Fruit fly (Drosophila melanogaster) whole organism, embryonic: ENCODE measurements around the gene Set2.
A peak's percentile ranks its signal among the peaks of the same experiment; 100 is the strongest.

ENCODE experiments used
- ATbp ChIP-seq: fragments of 200-800 bp; sonication (Bioruptor generic); optimal IDR thresholded peaks from 2 replicates; lab custom pipeline; 2017; ENCODE audit warnings: missing biosample characterization, mild to moderate bottlenecking, missing genetic modification characterization, missing genetic modification reagents
- Adf1 ChIP-seq: fragments of 200-800 bp; sonication (Bioruptor generic); IDR thresholded peaks from 2 replicates; pipeline ENCODE4 v1.3.6; 2022; ENCODE audit warnings: missing biosample characterization, missing genetic modification characterization
- Antp ChIP-seq: fragments of 200-800 bp; sonication (Bioruptor generic); optimal IDR thresholded peaks from 3 replicates; lab custom pipeline; 2016; ENCODE audit warnings: missing biosample characterization, missing genetic modification characterization
- CG10959 ChIP-seq: fragments of 200-800 bp; sonication (Bioruptor generic); IDR thresholded peaks from 2 replicates; pipeline ENCODE4 v1.3.6; 2022; ENCODE audit warnings: missing biosample characterization, missing genetic modification characterization
- CG12219 ChIP-seq: fragments of 200-800 bp; sonication (Bioruptor generic); optimal IDR thresholded peaks from 3 replicates; lab custom pipeline; 2018; ENCODE audit warnings: missing biosample characterization, mild to moderate bottlenecking, missing genetic modification characterization
- CG1233 ChIP-seq: fragments of 200-800 bp; sonication (Bioruptor generic); optimal IDR thresholded peaks from 4 replicates; lab custom pipeline; 2018; ENCODE audit warnings: missing biosample characterization, mild to moderate bottlenecking, missing genetic modification characterization
- CG12942 ChIP-seq: fragments of 200-800 bp; sonication (Bioruptor generic); optimal IDR thresholded peaks from 3 replicates; lab custom pipeline; 2016; ENCODE audit warnings: missing biosample characterization, missing genetic modification characterization
- CG13123 ChIP-seq: fragments of 200-800 bp; sonication (Bioruptor generic); optimal IDR thresholded peaks from 2 replicates; lab custom pipeline; 2016; ENCODE audit warnings: missing biosample characterization, missing genetic modification characterization
- CG13894 ChIP-seq: fragments of 200-800 bp; sonication (Bioruptor generic); optimal IDR thresholded peaks from 3 replicates; lab custom pipeline; 2018; ENCODE audit warnings: missing biosample characterization, mild to moderate bottlenecking, missing genetic modification characterization, moderate library complexity
- CG14441 ChIP-seq: fragments of 200-800 bp; sonication (Bioruptor generic); IDR thresholded peaks from 2 replicates; pipeline ENCODE4 v1.3.6; 2022; ENCODE audit warnings: missing biosample characterization, missing genetic modification characterization
- CG14965 ChIP-seq: fragments of 200-800 bp; sonication (Bioruptor generic); optimal IDR thresholded peaks from 2 replicates; lab custom pipeline; 2016; ENCODE audit warnings: missing biosample characterization, missing genetic modification characterization, borderline replicate concordance
- CG1832 ChIP-seq: fragments of 200-800 bp; sonication (Bioruptor generic); optimal IDR thresholded peaks from 2 replicates; lab custom pipeline; 2017; ENCODE audit warnings: missing biosample characterization, mild to moderate bottlenecking, missing genetic modification characterization, inconsistent platforms
- CG18764 ChIP-seq: fragments of 200-800 bp; sonication (Bioruptor generic); optimal IDR thresholded peaks from 3 replicates; lab custom pipeline; 2016; ENCODE audit warnings: missing biosample characterization, missing genetic modification characterization
- CG2129 ChIP-seq: fragments of 200-800 bp; sonication (Bioruptor generic); IDR thresholded peaks from 2 replicates; pipeline ENCODE4 v1.3.6; 2022; ENCODE audit warnings: missing biosample characterization, missing genetic modification characterization; ENCODE audit not compliant: partially characterized antibody
- CG5245 ChIP-seq: fragments of 200-800 bp; sonication (Bioruptor generic); optimal IDR thresholded peaks from 3 replicates; lab custom pipeline; 2016; ENCODE audit warnings: missing biosample characterization, missing genetic modification characterization
- CG6272 ChIP-seq: fragments of 200-800 bp; sonication (Bioruptor generic); IDR thresholded peaks from 2 replicates; pipeline ENCODE4 v1.3.6; 2022; ENCODE audit warnings: missing biosample characterization, missing genetic modification characterization
- CG6813 ChIP-seq: fragments of 200-800 bp; sonication (Bioruptor generic); optimal IDR thresholded peaks from 2 replicates; lab custom pipeline; 2017; ENCODE audit warnings: missing biosample characterization, missing genetic modification characterization, mild to moderate bottlenecking, moderate library complexity, missing genetic modification reagents
- CG7928 ChIP-seq: fragments of 200-800 bp; sonication (Bioruptor generic); optimal IDR thresholded peaks from 2 replicates; lab custom pipeline; 2017; ENCODE audit warnings: missing biosample characterization, mild to moderate bottlenecking, missing genetic modification characterization
- CG9609 ChIP-seq: fragments of 200-800 bp; sonication (Bioruptor generic); optimal IDR thresholded peaks from 3 replicates; lab custom pipeline; 2016; ENCODE audit warnings: missing biosample characterization, missing genetic modification characterization
- CG9876 ChIP-seq: fragments of 200-800 bp; sonication (Bioruptor generic); optimal IDR thresholded peaks from 2 replicates; lab custom pipeline; 2016; ENCODE audit warnings: missing biosample characterization, missing genetic modification characterization
- CG9932 ChIP-seq: fragments of 200-800 bp; sonication (Bioruptor generic); IDR thresholded peaks from 2 replicates; pipeline ENCODE4 v1.3.6; 2022; ENCODE audit warnings: missing biosample characterization, missing genetic modification characterization
- CTCF ChIP-seq: fragments of 200-800 bp; sonication (Bioruptor generic); optimal IDR thresholded peaks from 2 replicates; lab custom pipeline; 2017; ENCODE audit warnings: missing biosample characterization, mild to moderate bottlenecking, missing genetic modification characterization, moderate library complexity
- Deaf1 ChIP-seq: fragments of 200-800 bp; optimal IDR thresholded peaks from 3 replicates; lab custom pipeline; 2019; ENCODE audit warnings: missing biosample characterization, mild to moderate bottlenecking, missing genetic modification characterization, moderate library complexity
- Dek ChIP-seq: fragments of 200-800 bp; sonication (Bioruptor generic); optimal IDR thresholded peaks from 3 replicates; lab custom pipeline; 2019; ENCODE audit warnings: missing biosample characterization, mild to moderate bottlenecking, missing genetic modification characterization, moderate library complexity
- Dip2 ChIP-seq: fragments of 200-800 bp; sonication (Bioruptor generic); IDR thresholded peaks from 2 replicates; pipeline ENCODE4 v1.3.6; 2022; ENCODE audit warnings: missing biosample characterization, missing genetic modification characterization
- Nf-YC ChIP-seq: fragments of 200-800 bp; optimal IDR thresholded peaks from 3 replicates; lab custom pipeline; 2019; ENCODE audit warnings: missing biosample characterization, mild to moderate bottlenecking, missing genetic modification characterization, moderate library complexity
- Taf1 ChIP-seq: fragments of 200-800 bp; sonication (Bioruptor generic); IDR thresholded peaks from 2 replicates; pipeline ENCODE4 v1.3.6; 2022; ENCODE audit warnings: missing biosample characterization, missing genetic modification characterization
- ap ChIP-seq: fragments of 200-800 bp; sonication (Bioruptor generic); IDR thresholded peaks from 2 replicates; pipeline ENCODE4 v1.3.6; 2022; ENCODE audit warnings: missing biosample characterization, missing genetic modification characterization
- dmrt99B ChIP-seq: fragments of 200-800 bp; sonication (Bioruptor generic); optimal IDR thresholded peaks from 2 replicates; lab custom pipeline; 2018; ENCODE audit warnings: missing biosample characterization, mild to moderate bottlenecking, missing genetic modification characterization, moderate library complexity
- eve ChIP-seq, 2 experiments: fragments of >200 bp; optimal IDR thresholded peaks; 2 replicates each; lab custom pipeline; 2017; ENCODE audit warnings: missing biosample characterization in 2 of 2, missing genetic modification characterization in 2 of 2
- gcm ChIP-seq: fragments of 200-800 bp; sonication (Bioruptor generic); optimal IDR thresholded peaks from 2 replicates; lab custom pipeline; 2019; ENCODE audit warnings: missing biosample characterization, mild to moderate bottlenecking, missing genetic modification characterization, moderate library complexity
- gcm2 ChIP-seq: fragments of 200-800 bp; sonication (Bioruptor generic); optimal IDR thresholded peaks from 2 replicates; lab custom pipeline; 2016; ENCODE audit warnings: missing biosample characterization, missing genetic modification characterization
- gro ChIP-seq: fragments of 200-800 bp; sonication (Bioruptor generic); optimal IDR thresholded peaks from 2 replicates; lab custom pipeline; 2016; ENCODE audit warnings: missing biosample characterization, missing genetic modification characterization
- h ChIP-seq: fragments of >200 bp; optimal IDR thresholded peaks from 2 replicates; lab custom pipeline; 2017
- her ChIP-seq: fragments of 200-800 bp; sonication (Bioruptor generic); optimal IDR thresholded peaks from 2 replicates; lab custom pipeline; 2016; ENCODE audit warnings: missing biosample characterization, missing genetic modification characterization
- lilli ChIP-seq: fragments of 200-800 bp; sonication (Bioruptor generic); optimal IDR thresholded peaks from 3 replicates; lab custom pipeline; 2016; ENCODE audit warnings: missing biosample characterization, missing genetic modification characterization
- odd ChIP-seq: fragments of 200-800 bp; sonication (Bioruptor generic); optimal IDR thresholded peaks from 2 replicates; lab custom pipeline; 2017; ENCODE audit warnings: missing biosample characterization, mild to moderate bottlenecking, missing genetic modification characterization
- p53 ChIP-seq: fragments of 200-800 bp; sonication (Bioruptor generic); optimal IDR thresholded peaks from 2 replicates; lab custom pipeline; 2016; ENCODE audit warnings: missing biosample characterization, missing genetic modification characterization
- pita ChIP-seq: fragments of 200-800 bp; sonication (Bioruptor generic); optimal IDR thresholded peaks from 2 replicates; lab custom pipeline; 2017; ENCODE audit warnings: missing biosample characterization, mild to moderate bottlenecking, missing genetic modification characterization
- pnt ChIP-seq: fragments of 200-800 bp; sonication (Bioruptor generic); optimal IDR thresholded peaks from 3 replicates; lab custom pipeline; 2016; ENCODE audit warnings: missing biosample characterization, missing genetic modification characterization
- pzg ChIP-seq: fragments of 200-800 bp; sonication (Bioruptor generic); optimal IDR thresholded peaks from 3 replicates; lab custom pipeline; 2018; ENCODE audit warnings: missing biosample characterization, mild to moderate bottlenecking, missing genetic modification characterization, moderate library complexity
- ranshi ChIP-seq: fragments of 200-800 bp; sonication (Bioruptor generic); IDR thresholded peaks from 2 replicates; pipeline ENCODE4 v1.3.6; 2022; ENCODE audit warnings: missing biosample characterization, missing genetic modification characterization
- row ChIP-seq: fragments of 200-800 bp; sonication (Bioruptor generic); IDR thresholded peaks from 3 replicates; pipeline ENCODE4 v1.3.6; 2022; ENCODE audit warnings: missing biosample characterization, missing genetic modification characterization
- slbo ChIP-seq: fragments of 200-800 bp; sonication (Bioruptor generic); IDR thresholded peaks from 2 replicates; pipeline ENCODE4 v1.3.6; 2022; ENCODE audit warnings: missing biosample characterization, missing genetic modification characterization
- tap ChIP-seq: fragments of 200-800 bp; optimal IDR thresholded peaks from 3 replicates; lab custom pipeline; 2019; ENCODE audit warnings: missing biosample characterization, mild to moderate bottlenecking, missing genetic modification characterization, moderate library complexity
- tgo ChIP-seq: fragments of 200-800 bp; sonication (Bioruptor generic); IDR thresholded peaks from 3 replicates; pipeline ENCODE4 v1.3.6; 2022; ENCODE audit warnings: missing biosample characterization, missing genetic modification characterization
- tio ChIP-seq: fragments of 200-800 bp; sonication (Bioruptor generic); optimal IDR thresholded peaks from 2 replicates; lab custom pipeline; 2017; ENCODE audit warnings: missing biosample characterization, missing genetic modification characterization, inconsistent platforms
- toy ChIP-seq: fragments of 200-800 bp; sonication (Bioruptor generic); IDR thresholded peaks from 2 replicates; pipeline ENCODE4 v1.3.6; 2022; ENCODE audit warnings: missing biosample characterization, missing genetic modification characterization
- vnd ChIP-seq: fragments of 200-800 bp; sonication (Bioruptor generic); IDR thresholded peaks from 3 replicates; pipeline ENCODE4 v1.3.6; 2022; ENCODE audit warnings: missing biosample characterization, missing genetic modification characterization; ENCODE audit not compliant: partially characterized antibody
- vvl ChIP-seq: fragments of 200-800 bp; sonication (Bioruptor generic); IDR thresholded peaks from 2 replicates; pipeline ENCODE4 v1.3.6; 2022; ENCODE audit warnings: missing biosample characterization, missing genetic modification characterization
- wdn ChIP-seq: fragments of 200-800 bp; sonication (Bioruptor generic); IDR thresholded peaks from 2 replicates; pipeline ENCODE4 v1.3.6; 2022; ENCODE audit warnings: missing biosample characterization, missing genetic modification characterization
- zfh1 ChIP-seq: fragments of 200-800 bp; sonication (Bioruptor generic); IDR thresholded peaks from 3 replicates; pipeline ENCODE4 v1.3.6; 2022; ENCODE audit warnings: missing biosample characterization, missing genetic modification characterization

Set2 gene

DNA sequence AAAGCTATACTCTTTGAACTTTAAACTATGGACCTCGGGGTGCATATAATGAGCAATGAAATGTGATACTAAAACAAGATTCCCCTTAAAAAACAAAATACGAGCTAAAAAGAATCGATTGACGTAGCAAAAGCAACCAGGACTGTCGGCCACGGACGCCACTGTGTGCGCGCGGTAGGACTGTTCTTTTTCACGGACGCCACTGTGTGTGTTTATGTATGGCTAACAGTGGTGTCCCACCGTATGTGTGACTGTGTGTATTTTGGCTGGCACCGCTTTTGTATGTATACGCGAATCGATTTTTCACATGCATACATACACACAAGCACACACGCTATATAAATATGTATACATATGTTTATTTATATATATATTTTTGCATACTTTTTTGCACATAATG, 29.3 kb upstream of the Set2 start (continued):
- TF ChIP-seq row (GFP tag; lab: Robert Waterston, UW) (peak; percentile 42), CG7928 (GFP tag; lab: Kevin White, UChicago) (peak; percentile 8), CG14965 (no peak), vvl (GFP tag; lab: Robert Waterston, UW) (peak; percentile 61), pita (GFP tag; lab: Kevin White, UChicago) (no peak), odd (peak; percentile 11), ATbp (peak; percentile 29), gcm2 (peak; percentile 34), eve (GFP tag; optimal IDR thresholded peaks at IDR 0.05; lab: Kevin White, UChicago) (peak in 1 of 2 experiments; percentile 82), p53 (GFP tag; lab: Kevin White, UChicago) (no peak), ap (0 out of 2 replicates have a peak, but pooled peaks have one; percentile 9), CG9876 (GFP tag; lab: Kevin White, UChicago) (peak; percentile 48), CG5245 (GFP tag; lab: Kevin White, UChicago) (peak; percentile 37), tio (GFP tag; lab: Kevin White, UChicago) (peak; percentile 28), wdn (GFP tag; lab: Robert Waterston, UW) (peak; percentile 42; the same call in 1 of the 2 replicates), gcm (no peak), CTCF (no peak), Nf-YC (peak; percentile 41), dmrt99B (tag; lab: Kevin White, UChicago) (peak; percentile 44), CG9932 (GFP tag; lab: Robert Waterston, UW) (peak; percentile 77), Antp (GFP tag; lab: Kevin White, UChicago) (peak; percentile 72), CG6813 (GFP tag; lab: Kevin White, UChicago) (peak; percentile 21), her (GFP tag; lab: Kevin White, UChicago) (peak; percentile 70), CG1832 (no peak), CG10959 (GFP tag; lab: Robert Waterston, UW) (0 out of 2 replicates have a peak, but pooled peaks have one; percentile 26), gro (GFP tag; lab: Kevin White, UChicago) (peak; percentile 82), CG1233 (GFP tag; lab: Kevin White, UChicago) (peak; percentile 28), CG13123 (GFP tag; lab: Kevin White, UChicago) (no peak), CG2129 (GFP tag; lab: Robert Waterston, UW) (no peak), zfh1 (peak; percentile 56; the same call in 1 of the 3 replicates), CG12942 (peak; percentile 26), CG6272 (no peak), CG12219 (GFP tag; lab: Kevin White, UChicago) (peak; percentile 7), vnd (GFP tag; lab: Robert Waterston, UW) (no peak), slbo (GFP tag; lab: Robert Waterston, UW) (peak; percentile 81), tgo (GFP tag; lab: Robert Waterston, UW) (no peak), pzg (peak; percentile 14), toy (GFP tag; lab: Robert Waterston, UW) (no peak), Dek (tag; lab: Kevin White, UChicago) (peak; percentile 51), lilli (peak; percentile 78), CG9609 (GFP tag; lab: Kevin White, UChicago) (peak; percentile 59), tap (tag; lab: Kevin White, UChicago) (no peak), Deaf1 (tag; lab: Kevin White, UChicago) (peak; percentile 18), CG13894 (tag; lab: Kevin White, UChicago) (peak; percentile 48), CG18764 (GFP tag; lab: Kevin White, UChicago) (no peak), Taf1 (GFP tag; lab: Robert Waterston, UW) (peak; percentile 43; the same call in 1 of the 2 replicates), CG14441 (GFP tag; lab: Robert Waterston, UW) (peak; percentile 52), Adf1 (peak; percentile 45; the same call in 1 of the 2 replicates), ranshi (GFP tag; lab: Robert Waterston, UW) (0 out of 2 replicates have a peak, but pooled peaks have one; percentile 29), Dip2 (GFP tag; lab: Robert Waterston, UW) (no peak), pnt (GFP tag; lab: Kevin White, UChicago) (peak; percentile 37), h (lab: Kevin White, UChicago) (peak; percentile 62)
